Worm (Caenorhabditis elegans): Measurements from ENCODE around the gene T28D9.11.

- TF ChIP-seq lin-38 (GFP tag; IDR thresholded peaks at IDR 0.05) (no peak), lin-15B (tag; optimal IDR thresholded peaks at IDR 0.05) (no peak)
These were observed 16.5 kb downstream of the T28D9.11 start, which contains the start of gene T28D9.16 for ce11 chrII:6475180-6475737.
